Worm (Caenorhabditis elegans) whole organism, L3 larva: Measurements from ENCODE around the gene ZK1240.9.
"Not testable (repeated sequence)": the region's sequence is repeated elsewhere in the genome, so short reads cannot be mapped to it uniquely, and the experiment has no call there.

ENCODE experiments used
- R02D3.7 ChIP-seq: fragments of 150-350 bp; optimal IDR thresholded peaks from 2 replicates; lab custom pipeline; 2014; ENCODE audit warnings: missing biosample characterization, missing genetic modification characterization
- ZK546.5 ChIP-seq: sonication (generic microtip); optimal IDR thresholded peaks from 2 replicates; lab custom pipeline; 2017; ENCODE audit warnings: missing biosample characterization, missing genetic modification characterization
- ama-1 ChIP-seq: fragments of 150-350 bp; optimal IDR thresholded peaks from 2 replicates; lab custom pipeline; 2018
- ceh-16 ChIP-seq: sonication (generic microtip); optimal IDR thresholded peaks from 2 replicates; lab custom pipeline; 2017; ENCODE audit warnings: missing biosample characterization, missing genetic modification characterization
- ceh-82 ChIP-seq: fragments of 150-350 bp; optimal IDR thresholded peaks from 2 replicates; lab custom pipeline; 2014; ENCODE audit warnings: missing biosample characterization, missing genetic modification characterization
- daf-12 ChIP-seq: fragments of 150-350 bp; optimal IDR thresholded peaks from 2 replicates; lab custom pipeline; 2014; ENCODE audit warnings: missing biosample characterization, missing genetic modification reagents, missing genetic modification characterization
- egl-27 ChIP-seq: sonication (generic microtip); optimal IDR thresholded peaks from 4 replicates; lab custom pipeline; 2017; ENCODE audit warnings: missing biosample characterization, missing genetic modification reagents, missing genetic modification characterization
- elt-1 ChIP-seq: fragments of 150-350 bp; optimal IDR thresholded peaks from 2 replicates; lab custom pipeline; 2014; ENCODE audit warnings: missing biosample characterization, missing genetic modification characterization
- elt-2 ChIP-seq: sonication (generic microtip); optimal IDR thresholded peaks from 2 replicates; lab custom pipeline; 2016; ENCODE audit warnings: missing genetic modification reagents, mild to moderate bottlenecking, missing genetic modification characterization, missing compliant biosample characterization
- elt-3 ChIP-seq, 3 experiments: fragments of 150-350 bp in 1 of 3; sonication (generic microtip) in 2 of 3; optimal IDR thresholded peaks; 2 replicates in 2 of 3; 4 replicates in 1 of 3; lab custom pipeline; 2014 to 2017; ENCODE audit warnings: missing biosample characterization in 3 of 3, missing genetic modification characterization in 3 of 3
- fkh-2 ChIP-seq: fragments of 150-350 bp; optimal IDR thresholded peaks from 2 replicates; lab custom pipeline; 2014; ENCODE audit warnings: missing biosample characterization, missing genetic modification reagents, missing genetic modification characterization
- hmg-11 ChIP-seq: sonication (generic microtip); optimal IDR thresholded peaks from 2 replicates; lab custom pipeline; 2016; ENCODE audit warnings: missing genetic modification characterization, missing compliant biosample characterization
- jun-1 ChIP-seq: fragments of 150-350 bp; optimal IDR thresholded peaks from 2 replicates; lab custom pipeline; 2014; ENCODE audit warnings: missing biosample characterization, missing genetic modification reagents, missing genetic modification characterization
- lin-39 ChIP-seq: fragments of 150-350 bp; optimal IDR thresholded peaks from 2 replicates; lab custom pipeline; 2018; ENCODE audit warnings: missing biosample characterization, missing genetic modification reagents, missing genetic modification characterization
- mml-1 ChIP-seq: fragments of 150-350 bp; sonication (generic microtip); optimal IDR thresholded peaks from 3 replicates; lab custom pipeline; 2014; ENCODE audit warnings: missing biosample characterization, missing genetic modification characterization
- nhr-23 ChIP-seq: fragments of 150-350 bp; optimal IDR thresholded peaks from 2 replicates; lab custom pipeline; 2014; ENCODE audit warnings: missing biosample characterization, missing genetic modification reagents, missing genetic modification characterization
- nhr-237 ChIP-seq: fragments of 150-350 bp; optimal IDR thresholded peaks from 2 replicates; lab custom pipeline; 2014; ENCODE audit warnings: missing biosample characterization, missing genetic modification characterization
- nhr-25 ChIP-seq: sonication (generic microtip); optimal IDR thresholded peaks from 2 replicates; lab custom pipeline; 2017; ENCODE audit warnings: missing biosample characterization, missing genetic modification characterization
- nhr-28 ChIP-seq: fragments of 150-350 bp; optimal IDR thresholded peaks from 2 replicates; lab custom pipeline; 2014; ENCODE audit warnings: missing biosample characterization, missing genetic modification characterization
- nhr-43 ChIP-seq: sonication (generic microtip); optimal IDR thresholded peaks from 2 replicates; lab custom pipeline; 2016; ENCODE audit warnings: mild to moderate bottlenecking, missing genetic modification characterization, missing compliant biosample characterization; ENCODE audit not compliant: poor library complexity, severe bottlenecking
- nhr-77 ChIP-seq: fragments of 150-350 bp; optimal IDR thresholded peaks from 2 replicates; lab custom pipeline; 2014; ENCODE audit warnings: missing biosample characterization, missing genetic modification characterization
- pha-4 ChIP-seq: fragments of 150-350 bp; optimal IDR thresholded peaks from 2 replicates; lab custom pipeline; 2014; ENCODE audit warnings: missing biosample characterization, missing genetic modification reagents, missing genetic modification characterization
- pqm-1 ChIP-seq: fragments of 150-350 bp; optimal IDR thresholded peaks from 2 replicates; lab custom pipeline; 2017; ENCODE audit warnings: missing biosample characterization, missing genetic modification characterization, inconsistent platforms
- unc-62 ChIP-seq: fragments of 150-350 bp; sonication (generic microtip); optimal IDR thresholded peaks from 4 replicates; lab custom pipeline; 2014; ENCODE audit warnings: missing biosample characterization, missing genetic modification reagents, missing genetic modification characterization
- zag-1 ChIP-seq: fragments of 150-350 bp; optimal IDR thresholded peaks from 2 replicates; lab custom pipeline; 2014; ENCODE audit warnings: missing biosample characterization, missing genetic modification characterization
- ztf-11 ChIP-seq: fragments of 150-350 bp; optimal IDR thresholded peaks from 2 replicates; lab custom pipeline; 2014; ENCODE audit warnings: missing biosample characterization, missing genetic modification characterization

Gene ZK1240.9

ce11 chrII:2279839-2280238 is 38.1 kb upstream of the ZK1240.9 start, which contains the start of gene K09F6.11:
Gene K09F6.11, plus strand, starts transcription at chrII:2280139.
- TF ChIP-seq hmg-11 (tag; lab: Kevin White, UChicago), result no peak
- TF ChIP-seq nhr-28 (tag; lab: Kevin White, UChicago), result no peak
- TF ChIP-seq unc-62 (GFP tag; lab: Kevin White, UChicago), result no peak
- no peak for TF ChIP-seq pha-4 (tag; lab: Kevin White, UChicago)
- TF ChIP-seq egl-27 (tag; lab: Kevin White, UChicago), result no peak
- no peak for TF ChIP-seq zag-1 (tag; lab: Kevin White, UChicago)
- no peak for TF ChIP-seq nhr-237 (tag; lab: Kevin White, UChicago)
- TF ChIP-seq nhr-23, result no peak

ce11 chrII:2282599-2282998 is 35.4 kb upstream of the ZK1240.9 start, which contains the start of gene K09F6.9:
Gene K09F6.9, minus strand, starts transcription at chrII:2282699.
- not testable (repeated sequence) for TF ChIP-seq ceh-16 (tag; lab: Kevin White, UChicago); ZK546.5 (tag; lab: Kevin White, UChicago); elt-3 (tag; optimal IDR thresholded peaks at IDR 0.05; lab: Kevin White, UChicago)

ce11 chrII:2284703-2285102 is 33.3 kb upstream of the ZK1240.9 start:
- TF ChIP-seq ztf-11 (tag; lab: Kevin White, UChicago) (no peak), mml-1 (tag; lab: Kevin White, UChicago) (no peak)
- TF ChIP-seq, all 47 proteins: peak for 0

- TF ChIP-seq lin-39 (peak; percentile 33), nhr-77 (tag; lab: Kevin White, UChicago) (no peak), egl-27 (tag; lab: Kevin White, UChicago) (no peak), nhr-43 (tag; lab: Kevin White, UChicago) (no peak)
These were observed 29.2 kb upstream of the ZK1240.9 start, which contains the start of the genes K09F6.10 and K09F6.13 for ce11 chrII:2288798-2289197. Gene K09F6.10, minus strand, starts transcription at chrII:2288883. Gene K09F6.13, plus strand, starts transcription at chrII:2289114.

ce11 chrII:2289441-2289840 is 28.5 kb upstream of the ZK1240.9 start:
- TF ChIP-seq unc-62 (GFP tag; lab: Kevin White, UChicago) (peak; percentile 11), ceh-82 (tag; lab: Kevin White, UChicago) (peak; percentile 24), nhr-77 (tag; lab: Kevin White, UChicago) (no peak), elt-1 (no peak), nhr-43 (tag; lab: Kevin White, UChicago) (no peak), lin-39 (peak; percentile 54)
- TF ChIP-seq, all 47 proteins: peak for 3

ce11 chrII:2292027-2292426 is 26.0 kb upstream of the ZK1240.9 start, which contains the start of gene K09F6.7:
Gene K09F6.7, minus strand, starts transcription at chrII:2292127.
- TF ChIP-seq nhr-237 (tag; lab: Kevin White, UChicago), result no peak
- no peak for TF ChIP-seq daf-12 (tag; lab: Kevin White, UChicago)
- no peak for TF ChIP-seq elt-1
- no peak for TF ChIP-seq nhr-25 (tag; lab: Kevin White, UChicago)
- TF ChIP-seq fkh-2 (tag; lab: Kevin White, UChicago), result no peak
- no peak for TF ChIP-seq ama-1
- no peak for TF ChIP-seq zag-1 (tag; lab: Kevin White, UChicago)
- TF ChIP-seq nhr-23, result no peak
- TF ChIP-seq hmg-11 (tag; lab: Kevin White, UChicago), result no peak
- no peak for TF ChIP-seq elt-3 (tag; optimal IDR thresholded peaks at IDR 0.05; lab: Kevin White, UChicago)
- no peak for TF ChIP-seq pqm-1
- TF ChIP-seq unc-62 (GFP tag; lab: Kevin White, UChicago), result no peak
- TF ChIP-seq ZK546.5 (tag; lab: Kevin White, UChicago), result no peak
- no peak for TF ChIP-seq jun-1 (tag; lab: Kevin White, UChicago)
- TF ChIP-seq R02D3.7 (tag; lab: Kevin White, UChicago), result no peak
- TF ChIP-seq, all 47 proteins: peak for 0

- no peak for TF ChIP-seq R02D3.7 (tag; lab: Kevin White, UChicago)
- peak; percentile 1 for TF ChIP-seq pqm-1
- no peak for TF ChIP-seq pha-4 (tag; lab: Kevin White, UChicago)
- no peak for TF ChIP-seq hmg-11 (tag; lab: Kevin White, UChicago)
- no peak for TF ChIP-seq nhr-28 (tag; lab: Kevin White, UChicago)
- no peak for TF ChIP-seq nhr-25 (tag; lab: Kevin White, UChicago)
- TF ChIP-seq elt-2 (tag; lab: Kevin White, UChicago), result peak; percentile 46
These were observed 25.4 kb upstream of the ZK1240.9 start for ce11 chrII:2292549-2292948.
